Fruit fly (Drosophila melanogaster) whole organism, prepupa: ENCODE measurements around the gene Tpc1.

Experiments used
- Blimp-1 ChIP-seq: fragments of 200-800 bp; sonication (Bioruptor generic); optimal IDR thresholded peaks from 3 replicates; lab custom pipeline; 2017; ENCODE audit warnings: missing biosample characterization, missing genetic modification characterization, mild to moderate bottlenecking, moderate library complexity, missing genetic modification reagents
- CG10631 ChIP-seq: fragments of 200-800 bp; sonication (Bioruptor generic); optimal IDR thresholded peaks from 2 replicates; lab custom pipeline; 2016; ENCODE audit warnings: missing biosample characterization, missing genetic modification characterization
- CG10669 ChIP-seq: fragments of 200-800 bp; sonication (Bioruptor generic); optimal IDR thresholded peaks from 3 replicates; lab custom pipeline; 2018; ENCODE audit warnings: missing biosample characterization, mild to moderate bottlenecking, missing genetic modification characterization, moderate library complexity
- CG11294 ChIP-seq: fragments of 200-800 bp; sonication (Bioruptor generic); IDR thresholded peaks from 2 replicates; pipeline ENCODE4 v1.3.6; 2022; ENCODE audit warnings: missing biosample characterization, missing genetic modification characterization
- CG11762 ChIP-seq: fragments of 200-800 bp; sonication (Bioruptor generic); optimal IDR thresholded peaks from 3 replicates; lab custom pipeline; 2016; ENCODE audit warnings: missing biosample characterization, missing genetic modification characterization; ENCODE audit not compliant: insufficient read depth
- CG11902 ChIP-seq: fragments of 200-800 bp; sonication (Bioruptor generic); optimal IDR thresholded peaks from 3 replicates; lab custom pipeline; 2016; ENCODE audit warnings: missing biosample characterization, missing genetic modification characterization
- CG15336 ChIP-seq: fragments of 200-800 bp; sonication (Bioruptor generic); IDR thresholded peaks from 2 replicates; pipeline ENCODE4 v1.3.6; 2022; ENCODE audit warnings: missing biosample characterization, missing genetic modification characterization
- CG16779 ChIP-seq: fragments of 200-800 bp; sonication (Bioruptor generic); optimal IDR thresholded peaks from 3 replicates; lab custom pipeline; 2017; ENCODE audit warnings: missing biosample characterization, mild to moderate bottlenecking, missing genetic modification characterization
- CG3032 ChIP-seq: fragments of 200-800 bp; optimal IDR thresholded peaks from 2 replicates; lab custom pipeline; 2019; ENCODE audit warnings: missing biosample characterization, mild to moderate bottlenecking, missing genetic modification characterization, moderate library complexity
- CG34406 ChIP-seq: fragments of 200-800 bp; sonication (Bioruptor generic); optimal IDR thresholded peaks from 3 replicates; lab custom pipeline; 2016; ENCODE audit warnings: missing biosample characterization, missing genetic modification characterization
- CG4318 ChIP-seq: fragments of 200-800 bp; sonication (Bioruptor generic); optimal IDR thresholded peaks from 3 replicates; lab custom pipeline; 2017; ENCODE audit warnings: missing biosample characterization, mild to moderate bottlenecking, missing genetic modification characterization
- CG6163 ChIP-seq: fragments of 200-800 bp; sonication (Bioruptor generic); IDR thresholded peaks from 3 replicates; pipeline ENCODE4 v1.3.6; 2022; ENCODE audit warnings: missing biosample characterization, missing genetic modification characterization
- CG6792 ChIP-seq: fragments of 200-800 bp; sonication (Bioruptor generic); optimal IDR thresholded peaks from 3 replicates; lab custom pipeline; 2016; ENCODE audit warnings: missing biosample characterization, missing genetic modification characterization
- CG8119 ChIP-seq: fragments of 200-800 bp; sonication (Bioruptor generic); IDR thresholded peaks from 3 replicates; pipeline ENCODE4 v1.3.6; 2022; ENCODE audit warnings: missing biosample characterization, missing genetic modification characterization
- CG8319 ChIP-seq: fragments of 200-800 bp; sonication (Bioruptor generic); optimal IDR thresholded peaks from 3 replicates; lab custom pipeline; 2016; ENCODE audit warnings: missing biosample characterization, missing genetic modification characterization
- CG8632 ChIP-seq: fragments of 200-800 bp; sonication (Bioruptor generic); optimal IDR thresholded peaks from 3 replicates; lab custom pipeline; 2016; ENCODE audit warnings: missing biosample characterization, missing genetic modification characterization
- Eip75B ChIP-seq: fragments of 200-800 bp; sonication (Bioruptor generic); optimal IDR thresholded peaks from 3 replicates; lab custom pipeline; 2016; ENCODE audit warnings: missing biosample characterization, missing genetic modification characterization
- Eip78C ChIP-seq: fragments of 200-800 bp; sonication (Bioruptor generic); peaks from one replicate; lab custom pipeline; 2016; ENCODE audit warnings: missing biosample characterization, missing genetic modification characterization
- Eip93F ChIP-seq: fragments of 200-800 bp; sonication (Bioruptor generic); optimal IDR thresholded peaks from 2 replicates; lab custom pipeline; 2016; ENCODE audit warnings: missing biosample characterization, mild to moderate bottlenecking, missing genetic modification characterization
- Ets96B ChIP-seq: fragments of 200-800 bp; optimal IDR thresholded peaks from 2 replicates; lab custom pipeline; 2019; ENCODE audit warnings: missing biosample characterization, mild to moderate bottlenecking, missing genetic modification characterization, moderate library complexity
- Gug ChIP-seq: fragments of 200-800 bp; sonication (Bioruptor generic); IDR thresholded peaks from 2 replicates; pipeline ENCODE4 v1.3.6; 2022; ENCODE audit warnings: missing biosample characterization, missing genetic modification characterization
- Hr38 ChIP-seq: sonication (Bioruptor generic); optimal IDR thresholded peaks from 2 replicates; lab custom pipeline; 2016; ENCODE audit warnings: missing biosample characterization, missing genetic modification characterization
- Hr4 ChIP-seq: fragments of 200-800 bp; sonication (Bioruptor generic); optimal IDR thresholded peaks from 3 replicates; lab custom pipeline; 2016; ENCODE audit warnings: missing biosample characterization, missing genetic modification characterization
- Sox14 ChIP-seq: fragments of 200-800 bp; sonication (Bioruptor generic); optimal IDR thresholded peaks from 3 replicates; lab custom pipeline; 2016; ENCODE audit warnings: missing biosample characterization, missing genetic modification characterization
- dac ChIP-seq: fragments of 200-800 bp; sonication (Bioruptor generic); optimal IDR thresholded peaks from 2 replicates; lab custom pipeline; 2017; ENCODE audit warnings: missing biosample characterization, mild to moderate bottlenecking, missing genetic modification characterization
- dsx ChIP-seq: fragments of 200-800 bp; optimal IDR thresholded peaks from 3 replicates; lab custom pipeline; 2019; ENCODE audit warnings: missing biosample characterization, mild to moderate bottlenecking, missing genetic modification characterization, moderate library complexity; ENCODE audit not compliant: poor library complexity, severe bottlenecking
- esn ChIP-seq: fragments of 200-800 bp; sonication (Bioruptor generic); optimal IDR thresholded peaks from 2 replicates; lab custom pipeline; 2016; ENCODE audit warnings: missing biosample characterization, mild to moderate bottlenecking, missing genetic modification characterization, moderate library complexity
- fd59A ChIP-seq: fragments of 200-800 bp; sonication (Bioruptor generic); optimal IDR thresholded peaks from 2 replicates; lab custom pipeline; 2017; ENCODE audit warnings: missing biosample characterization, mild to moderate bottlenecking, missing genetic modification characterization, missing genetic modification reagents
- fd85E ChIP-seq: fragments of 200-800 bp; sonication (Bioruptor generic); optimal IDR thresholded peaks from 3 replicates; lab custom pipeline; 2016; ENCODE audit warnings: missing biosample characterization, missing genetic modification characterization
- fkh ChIP-seq: fragments of 200-800 bp; sonication (Bioruptor generic); optimal IDR thresholded peaks from 3 replicates; lab custom pipeline; 2017; ENCODE audit warnings: missing biosample characterization, mild to moderate bottlenecking, missing genetic modification characterization, moderate library complexity
- net ChIP-seq: fragments of 200-800 bp; sonication (Bioruptor generic); optimal IDR thresholded peaks from 3 replicates; lab custom pipeline; 2016; ENCODE audit warnings: missing biosample characterization, missing genetic modification characterization
- spab ChIP-seq: fragments of 200-800 bp; sonication (Bioruptor generic); optimal IDR thresholded peaks from 2 replicates; lab custom pipeline; 2017; ENCODE audit warnings: missing biosample characterization, mild to moderate bottlenecking, missing genetic modification characterization, missing genetic modification reagents
- ss ChIP-seq, 2 experiments: fragments of 200-800 bp; sonication (Bioruptor generic); optimal IDR thresholded peaks; 2 replicates in 1 of 2; 3 replicates in 1 of 2; lab custom pipeline; 2017 to 2018; ENCODE audit warnings: mild to moderate bottlenecking in 2 of 2, missing biosample characterization in 2 of 2, missing genetic modification characterization in 2 of 2, moderate library complexity in 1 of 2
- svp ChIP-seq: fragments of 200-800 bp; sonication (Bioruptor generic); peaks from one replicate; lab custom pipeline; 2016; ENCODE audit warnings: missing biosample characterization, missing genetic modification characterization
- topi ChIP-seq: fragments of 200-800 bp; sonication (Bioruptor generic); optimal IDR thresholded peaks from 3 replicates; lab custom pipeline; 2016; ENCODE audit warnings: missing biosample characterization, missing genetic modification characterization
- vri ChIP-seq: fragments of 200-800 bp; sonication (Bioruptor generic); optimal IDR thresholded peaks from 3 replicates; lab custom pipeline; 2016; ENCODE audit warnings: missing biosample characterization, mild to moderate bottlenecking, missing genetic modification characterization

Tpc1 gene

dm6 chr3R:10884031-10884677 lies 2.2 kb upstream of the Tpc1 start (continued):
- TF ChIP-seq CG6792 (GFP tag; lab: Kevin White, UChicago) (no peak), ss (GFP tag; optimal IDR thresholded peaks at IDR 0.05; lab: Kevin White, UChicago) (no peak), Blimp-1 (GFP tag; lab: Kevin White, UChicago) (no peak), Gug (GFP tag; lab: Robert Waterston, UW) (0 out of 2 replicates have a peak, but pooled peaks have one; percentile 24), CG4318 (no peak), esn (GFP tag; lab: Kevin White, UChicago) (no peak), fd85E (GFP tag; lab: Kevin White, UChicago) (no peak), CG11762 (GFP tag; lab: Kevin White, UChicago) (no peak), CG15336 (GFP tag; lab: Robert Waterston, UW) (peak; percentile 38; the same call in 1 of the 2 replicates), svp (GFP tag; lab: Kevin White, UChicago) (peak; percentile 39), fd59A (no peak), CG16779 (tag; lab: Kevin White, UChicago) (no peak), net (GFP tag; lab: Kevin White, UChicago) (no peak), Eip78C (GFP tag; lab: Kevin White, UChicago) (peak; percentile 64), Hr4 (GFP tag; lab: Kevin White, UChicago) (peak; percentile 15), dac (GFP tag; lab: Kevin White, UChicago) (no peak)

DNA sequence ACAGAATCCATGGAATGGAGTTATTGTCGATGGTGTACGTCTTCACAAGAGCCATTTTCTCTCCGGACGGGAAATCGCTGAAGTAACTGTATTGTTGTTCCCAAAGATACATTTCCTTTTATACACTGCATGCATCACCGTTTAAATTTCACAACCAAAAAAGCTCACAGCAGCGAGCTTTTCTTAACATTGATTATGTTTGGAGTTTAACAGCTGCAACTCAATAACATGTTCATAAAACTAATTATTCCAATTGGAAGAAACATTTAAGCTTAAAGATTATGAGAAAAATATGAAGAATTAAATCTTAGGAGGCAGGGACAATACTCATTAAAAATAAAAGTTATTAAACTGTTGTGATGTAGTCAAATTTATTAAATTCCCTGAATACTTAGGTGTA lies 2.8 kb downstream of the Tpc1 start, which contains the start of gene CG14695:
Gene CG14695 (minus strand): TSS at position 101 of the 400 bp plus-strand sequence.
- TF ChIP-seq CG3032 (no peak), dsx (GFP tag; lab: Kevin White, UChicago) (no peak), CG8319 (GFP tag; lab: Kevin White, UChicago) (no peak), CG4318 (no peak), CG8632 (no peak), CG6163 (no peak), CG11902 (no peak), vri (no peak), CG10669 (GFP tag; lab: Kevin White, UChicago) (no peak), ss (GFP tag; optimal IDR thresholded peaks at IDR 0.05; lab: Kevin White, UChicago) (no peak), spab (GFP tag; lab: Kevin White, UChicago) (no peak), esn (GFP tag; lab: Kevin White, UChicago) (no peak), Eip75B (GFP tag; lab: Kevin White, UChicago) (no peak), Hr38 (GFP tag; lab: Kevin White, UChicago) (no peak), CG34406 (GFP tag; lab: Kevin White, UChicago) (no peak), Ets96B (tag; lab: Kevin White, UChicago) (no peak), CG8119 (GFP tag; lab: Robert Waterston, UW) (no peak), svp (GFP tag; lab: Kevin White, UChicago) (no peak), topi (GFP tag; lab: Kevin White, UChicago) (no peak)
- TF ChIP-seq, all 60 proteins: peak for 0

- TF ChIP-seq svp (GFP tag; lab: Kevin White, UChicago) (peak; percentile 52), Eip93F (GFP tag; lab: Kevin White, UChicago) (no peak)
Observed at dm6 chr3R:10878628-10879027, 3.4 kb downstream of the Tpc1 start.

dm6 chr3R:10877808-10878207 lies 4.2 kb downstream of the Tpc1 start:
- no peak for TF ChIP-seq esn (GFP tag; lab: Kevin White, UChicago)
- no peak for TF ChIP-seq CG4318
- TF ChIP-seq svp (GFP tag; lab: Kevin White, UChicago): peak; percentile 43
- TF ChIP-seq Sox14: no peak
- peak; percentile 17 for TF ChIP-seq fkh (GFP tag; lab: Kevin White, UChicago)
- no peak for TF ChIP-seq Eip78C (GFP tag; lab: Kevin White, UChicago)
- TF ChIP-seq CG16779 (tag; lab: Kevin White, UChicago): no peak
- no peak for TF ChIP-seq CG34406 (GFP tag; lab: Kevin White, UChicago)
- no peak for TF ChIP-seq CG10631 (GFP tag; lab: Kevin White, UChicago)
- no peak for TF ChIP-seq CG3032
- no peak for TF ChIP-seq CG11294 (GFP tag; lab: Robert Waterston, UW)
